Worm (Caenorhabditis elegans): ENCODE measurements around the gene aaim-1.

ce11 chrX:6510627-6511026 lies 51.6 kb downstream of the aaim-1 start, which contains the start of gene ttr-36:
- TF ChIP-seq lin-15B (tag; optimal IDR thresholded peaks at IDR 0.05) (no peak), ama-1 (optimal IDR thresholded peaks at IDR 0.05) (no peak), ces-1 (GFP tag; optimal IDR thresholded peaks at IDR 0.05) (no peak), lin-35 (GFP tag; optimal IDR thresholded peaks at IDR 0.05) (no peak), nhr-71 (tag; optimal IDR thresholded peaks at IDR 0.05) (no peak), F16B12.6 (tag; optimal IDR thresholded peaks at IDR 0.05) (no peak)

Data from whole organism, L1 larva.